Fruit fly (Drosophila melanogaster) whole organism, embryonic: ENCODE measurements around the gene Cep135.
A peak's percentile ranks its signal among the peaks of the same experiment; 100 is the strongest.

ENCODE experiments used
- ATbp ChIP-seq: fragments of 200-800 bp; sonication (Bioruptor generic); optimal IDR thresholded peaks from 2 replicates; lab custom pipeline; 2017; ENCODE audit warnings: missing biosample characterization, mild to moderate bottlenecking, missing genetic modification characterization, missing genetic modification reagents
- Adf1 ChIP-seq: fragments of 200-800 bp; sonication (Bioruptor generic); IDR thresholded peaks from 2 replicates; pipeline ENCODE4 v1.3.6; 2022; ENCODE audit warnings: missing biosample characterization, missing genetic modification characterization
- CG10147 ChIP-seq: fragments of 200-800 bp; sonication (Bioruptor generic); optimal IDR thresholded peaks from 2 replicates; lab custom pipeline; 2019; ENCODE audit warnings: missing biosample characterization, mild to moderate bottlenecking, missing genetic modification characterization, moderate library complexity
- CG11456 ChIP-seq: fragments of 200-800 bp; sonication (Bioruptor generic); IDR thresholded peaks from 3 replicates; pipeline ENCODE4 v1.3.6; 2022; ENCODE audit warnings: missing biosample characterization, missing genetic modification characterization
- CG11504 ChIP-seq: fragments of 200-800 bp; sonication (Bioruptor generic); optimal IDR thresholded peaks from 3 replicates; lab custom pipeline; 2019; ENCODE audit warnings: missing biosample characterization, mild to moderate bottlenecking, missing genetic modification characterization, moderate library complexity
- CG11723 ChIP-seq: fragments of 200-800 bp; sonication (Bioruptor generic); optimal IDR thresholded peaks from 2 replicates; lab custom pipeline; 2017; ENCODE audit warnings: missing biosample characterization, mild to moderate bottlenecking, missing genetic modification characterization
- CG13775 ChIP-seq: fragments of 200-800 bp; sonication (Bioruptor generic); optimal IDR thresholded peaks from 3 replicates; lab custom pipeline; 2017; ENCODE audit warnings: missing biosample characterization, mild to moderate bottlenecking, missing genetic modification characterization
- CG14667 ChIP-seq: fragments of 200-800 bp; sonication (Bioruptor generic); IDR thresholded peaks from 2 replicates; pipeline ENCODE4 v1.3.6; 2022; ENCODE audit warnings: missing biosample characterization, missing genetic modification characterization
- CG15479 ChIP-seq: fragments of 200-800 bp; sonication (Bioruptor generic); optimal IDR thresholded peaks from 3 replicates; lab custom pipeline; 2019; ENCODE audit warnings: missing biosample characterization, mild to moderate bottlenecking, missing genetic modification characterization, moderate library complexity
- CG15696 ChIP-seq: fragments of 200-800 bp; sonication (Bioruptor generic); optimal IDR thresholded peaks from 2 replicates; lab custom pipeline; 2019; ENCODE audit warnings: missing biosample characterization, mild to moderate bottlenecking, missing genetic modification characterization, moderate library complexity
- CG1603 ChIP-seq: fragments of 200-800 bp; sonication (Bioruptor generic); optimal IDR thresholded peaks from 2 replicates; lab custom pipeline; 2019; ENCODE audit warnings: missing biosample characterization, mild to moderate bottlenecking, missing genetic modification characterization, moderate library complexity
- CG16815 ChIP-seq: fragments of 200-800 bp; sonication (Bioruptor generic); optimal IDR thresholded peaks from 3 replicates; lab custom pipeline; 2017; ENCODE audit warnings: missing biosample characterization, mild to moderate bottlenecking, missing genetic modification characterization
- CG17359 ChIP-seq: fragments of 200-800 bp; sonication (Bioruptor generic); optimal IDR thresholded peaks from 3 replicates; lab custom pipeline; 2018; ENCODE audit warnings: missing biosample characterization, mild to moderate bottlenecking, missing genetic modification characterization, moderate library complexity
- CG30431 ChIP-seq: fragments of 200-800 bp; sonication (Bioruptor generic); optimal IDR thresholded peaks from 2 replicates; lab custom pipeline; 2017; ENCODE audit warnings: missing biosample characterization, missing genetic modification characterization
- CG33213 ChIP-seq: fragments of 200-800 bp; sonication (Bioruptor generic); optimal IDR thresholded peaks from 3 replicates; lab custom pipeline; 2016; ENCODE audit warnings: missing biosample characterization, missing genetic modification characterization
- CG43689 ChIP-seq: fragments of 200-800 bp; sonication (Bioruptor generic); IDR thresholded peaks from 2 replicates; pipeline ENCODE4 v1.3.6; 2022; ENCODE audit warnings: missing biosample characterization, missing genetic modification characterization
- CG5245 ChIP-seq: fragments of 200-800 bp; sonication (Bioruptor generic); optimal IDR thresholded peaks from 3 replicates; lab custom pipeline; 2016; ENCODE audit warnings: missing biosample characterization, missing genetic modification characterization
- CG6272 ChIP-seq: fragments of 200-800 bp; sonication (Bioruptor generic); IDR thresholded peaks from 2 replicates; pipeline ENCODE4 v1.3.6; 2022; ENCODE audit warnings: missing biosample characterization, missing genetic modification characterization
- CG8089 ChIP-seq: fragments of 200-800 bp; sonication (Bioruptor generic); optimal IDR thresholded peaks from 3 replicates; lab custom pipeline; 2016; ENCODE audit warnings: missing biosample characterization, missing genetic modification characterization
- CG9876 ChIP-seq: fragments of 200-800 bp; sonication (Bioruptor generic); optimal IDR thresholded peaks from 2 replicates; lab custom pipeline; 2016; ENCODE audit warnings: missing biosample characterization, missing genetic modification characterization
- D19A ChIP-seq: fragments of 200-800 bp; optimal IDR thresholded peaks from 3 replicates; lab custom pipeline; 2019; ENCODE audit warnings: missing biosample characterization, mild to moderate bottlenecking, missing genetic modification characterization, moderate library complexity
- Dad ChIP-seq: fragments of 200-800 bp; sonication (Bioruptor generic); optimal IDR thresholded peaks from 3 replicates; lab custom pipeline; 2016; ENCODE audit warnings: missing biosample characterization, missing genetic modification characterization
- Hey ChIP-seq: fragments of 200-800 bp; sonication (Bioruptor generic); optimal IDR thresholded peaks from 3 replicates; lab custom pipeline; 2018; ENCODE audit warnings: missing biosample characterization, mild to moderate bottlenecking, missing genetic modification characterization
- Hmx ChIP-seq: fragments of 200-800 bp; sonication (Bioruptor generic); optimal IDR thresholded peaks from 2 replicates; lab custom pipeline; 2016; ENCODE audit warnings: missing biosample characterization, missing genetic modification characterization
- MBD-R2 ChIP-seq: fragments of 200-800 bp; sonication (Bioruptor generic); IDR thresholded peaks from 2 replicates; pipeline ENCODE4 v1.3.6; 2022; ENCODE audit warnings: missing biosample characterization, missing genetic modification characterization
- NfI ChIP-seq: fragments of 200-800 bp; sonication (Bioruptor generic); optimal IDR thresholded peaks from 3 replicates; lab custom pipeline; 2018; ENCODE audit warnings: missing biosample characterization, mild to moderate bottlenecking, missing genetic modification characterization, moderate library complexity
- Rx ChIP-seq: fragments of 200-800 bp; sonication (Bioruptor generic); IDR thresholded peaks from 2 replicates; pipeline ENCODE4 v1.3.6; 2022; ENCODE audit warnings: missing biosample characterization, missing genetic modification characterization
- Scr ChIP-seq: fragments of 200-800 bp; sonication (Bioruptor generic); IDR thresholded peaks from 2 replicates; pipeline ENCODE4 v1.3.6; 2022; ENCODE audit warnings: missing biosample characterization, missing genetic modification characterization; ENCODE audit not compliant: partially characterized antibody
- abd-A ChIP-seq: fragments of 200-800 bp; sonication (Bioruptor generic); optimal IDR thresholded peaks from 3 replicates; lab custom pipeline; 2019; ENCODE audit warnings: missing biosample characterization, mild to moderate bottlenecking, missing genetic modification characterization, moderate library complexity
- bigmax ChIP-seq: fragments of 200-800 bp; sonication (Bioruptor generic); optimal IDR thresholded peaks from 2 replicates; lab custom pipeline; 2018; ENCODE audit warnings: missing biosample characterization, mild to moderate bottlenecking, missing genetic modification characterization
- cas ChIP-seq: fragments of 200-800 bp; sonication (Bioruptor generic); IDR thresholded peaks from 2 replicates; pipeline ENCODE4 v1.3.6; 2022; ENCODE audit warnings: missing biosample characterization, missing genetic modification characterization
- cg ChIP-seq: fragments of 200-800 bp; sonication (Bioruptor generic); optimal IDR thresholded peaks from 3 replicates; lab custom pipeline; 2019; ENCODE audit warnings: missing biosample characterization, mild to moderate bottlenecking, missing genetic modification characterization, moderate library complexity
- crc ChIP-seq: fragments of 200-800 bp; sonication (Bioruptor generic); optimal IDR thresholded peaks from 2 replicates; lab custom pipeline; 2016; ENCODE audit warnings: missing biosample characterization, missing genetic modification characterization
- crp ChIP-seq, 2 experiments: fragments of 200-800 bp; sonication (Bioruptor generic); optimal IDR thresholded peaks; 2 replicates in 1 of 2; 3 replicates in 1 of 2; lab custom pipeline; 2017; ENCODE audit warnings: missing biosample characterization in 2 of 2, missing genetic modification characterization in 2 of 2, mild to moderate bottlenecking in 1 of 2, moderate library complexity in 1 of 2
- en ChIP-seq: fragments of 200-800 bp; sonication (Bioruptor generic); optimal IDR thresholded peaks from 2 replicates; lab custom pipeline; 2016; ENCODE audit warnings: missing biosample characterization, missing genetic modification characterization
- gce ChIP-seq: fragments of 200-800 bp; sonication (Bioruptor generic); IDR thresholded peaks from 3 replicates; pipeline ENCODE4 v1.3.6; 2022; ENCODE audit warnings: missing biosample characterization, missing genetic modification characterization
- gsb-n ChIP-seq: fragments of 200-800 bp; sonication (Bioruptor generic); optimal IDR thresholded peaks from 3 replicates; lab custom pipeline; 2018; ENCODE audit warnings: missing biosample characterization, mild to moderate bottlenecking, missing genetic modification characterization
- ham ChIP-seq: fragments of 200-800 bp; sonication (Bioruptor generic); IDR thresholded peaks from 2 replicates; pipeline ENCODE4 v1.3.6; 2022; ENCODE audit warnings: missing biosample characterization, missing genetic modification characterization
- insv ChIP-seq, 2 experiments: fragments of 200-800 bp; sonication (Bioruptor generic); optimal IDR thresholded peaks; 3 replicates each; lab custom pipeline; 2016 to 2018; ENCODE audit warnings: missing biosample characterization in 2 of 2, missing genetic modification characterization in 2 of 2
- jing ChIP-seq: fragments of 200-800 bp; sonication (Bioruptor generic); optimal IDR thresholded peaks from 2 replicates; lab custom pipeline; 2018; ENCODE audit warnings: missing biosample characterization, mild to moderate bottlenecking, missing genetic modification characterization
- jumu ChIP-seq: fragments of 200-800 bp; sonication (Bioruptor generic); optimal IDR thresholded peaks from 3 replicates; lab custom pipeline; 2016; ENCODE audit warnings: missing biosample characterization, missing genetic modification characterization
- kni ChIP-seq: fragments of 200-800 bp; sonication (Bioruptor generic); optimal IDR thresholded peaks from 3 replicates; lab custom pipeline; 2017; ENCODE audit warnings: mild to moderate bottlenecking, missing biosample characterization, missing genetic modification reagents, missing genetic modification characterization
- lmd ChIP-seq: fragments of 200-800 bp; sonication (Bioruptor generic); IDR thresholded peaks from 2 replicates; pipeline ENCODE4 v1.3.6; 2022; ENCODE audit warnings: missing biosample characterization, missing genetic modification characterization
- nom ChIP-seq: fragments of 200-800 bp; sonication (Bioruptor generic); optimal IDR thresholded peaks from 2 replicates; lab custom pipeline; 2017; ENCODE audit warnings: missing biosample characterization, missing genetic modification characterization, mild to moderate bottlenecking, moderate library complexity, missing genetic modification reagents
- ranshi ChIP-seq: fragments of 200-800 bp; sonication (Bioruptor generic); IDR thresholded peaks from 2 replicates; pipeline ENCODE4 v1.3.6; 2022; ENCODE audit warnings: missing biosample characterization, missing genetic modification characterization
- sug ChIP-seq: fragments of 200-800 bp; optimal IDR thresholded peaks from 2 replicates; lab custom pipeline; 2019; ENCODE audit warnings: missing biosample characterization, mild to moderate bottlenecking, missing genetic modification characterization, moderate library complexity
- usp ChIP-seq: fragments of >200 bp; optimal IDR thresholded peaks from 2 replicates; lab custom pipeline; 2017; ENCODE audit warnings: missing biosample characterization, missing genetic modification characterization
- wdn ChIP-seq: fragments of 200-800 bp; sonication (Bioruptor generic); IDR thresholded peaks from 2 replicates; pipeline ENCODE4 v1.3.6; 2022; ENCODE audit warnings: missing biosample characterization, missing genetic modification characterization

Gene Cep135

dm6 chr3L:15143638-15144600 lies 27.4 kb downstream of the Cep135 start, which contains the start of the genes CG32147 and Pex3 (continued):
- TF ChIP-seq kni (GFP tag; lab: Kevin White, UChicago), result peak; percentile 25
- TF ChIP-seq Dad (GFP tag; lab: Kevin White, UChicago), result no peak
- TF ChIP-seq Adf1 (GFP tag; lab: Robert Waterston, UW), result peak; percentile 96
- TF ChIP-seq Hmx, result no peak
- TF ChIP-seq CG15696 (tag; lab: Kevin White, UChicago), result no peak
- no peak for TF ChIP-seq insv (GFP tag; optimal IDR thresholded peaks at IDR 0.05; lab: Kevin White, UChicago)
- no peak for TF ChIP-seq CG8089 (GFP tag; lab: Kevin White, UChicago)
- TF ChIP-seq CG1603 (tag; lab: Kevin White, UChicago), result peak; percentile 89
- no peak for TF ChIP-seq jumu
- TF ChIP-seq CG17359 (tag; lab: Kevin White, UChicago), result no peak
- no peak for TF ChIP-seq CG33213
- TF ChIP-seq Scr (GFP tag; lab: Robert Waterston, UW), result no peak; the same call in 1 of the 2 replicates
- no peak for TF ChIP-seq ham (GFP tag; lab: Robert Waterston, UW)
- no peak for TF ChIP-seq Hey (tag; lab: Kevin White, UChicago)
- no peak for TF ChIP-seq wdn (GFP tag; lab: Robert Waterston, UW)
- peak; percentile 45; the same call in 1 of the 2 replicates for TF ChIP-seq MBD-R2 (GFP tag; lab: Robert Waterston, UW)
- TF ChIP-seq CG11456 (GFP tag; lab: Robert Waterston, UW), result 0 out of 3 replicates have a peak, but pooled peaks have one; percentile 16
- TF ChIP-seq CG16815 (GFP tag; lab: Kevin White, UChicago), result no peak
- no peak for TF ChIP-seq CG5245 (GFP tag; lab: Kevin White, UChicago)
- no peak for TF ChIP-seq CG30431 (GFP tag; lab: Kevin White, UChicago)
- no peak for TF ChIP-seq CG43689 (GFP tag; lab: Robert Waterston, UW)
- TF ChIP-seq D19A (tag; lab: Kevin White, UChicago), result peak; percentile 39
- no peak for TF ChIP-seq NfI
- TF ChIP-seq gsb-n (tag; lab: Kevin White, UChicago), result peak; percentile 27
- no peak for TF ChIP-seq Rx (GFP tag; lab: Robert Waterston, UW)
- peak; percentile 42 for TF ChIP-seq CG10147 (GFP tag; lab: Kevin White, UChicago)
- TF ChIP-seq bigmax (GFP tag; lab: Kevin White, UChicago), result peak; percentile 3
- no peak for TF ChIP-seq CG11504 (tag; lab: Kevin White, UChicago)
- TF ChIP-seq nom (GFP tag; lab: Kevin White, UChicago), result peak; percentile 17
- peak; percentile 92 for TF ChIP-seq sug (tag; lab: Kevin White, UChicago)
- TF ChIP-seq CG15479 (GFP tag; lab: Kevin White, UChicago), result no peak
- TF ChIP-seq CG13775 (GFP tag; lab: Kevin White, UChicago), result no peak
- no peak for TF ChIP-seq ranshi
- TF ChIP-seq CG6272 (GFP tag; lab: Robert Waterston, UW), result no peak
- no peak for TF ChIP-seq ATbp (GFP tag; lab: Kevin White, UChicago)
- TF ChIP-seq gce (GFP tag; lab: Robert Waterston, UW), result no peak
- no peak for TF ChIP-seq usp
- TF ChIP-seq lmd (GFP tag; lab: Robert Waterston, UW), result no peak
- peak; percentile 43 to 89 for TF ChIP-seq crp (GFP tag; optimal IDR thresholded peaks at IDR 0.05; lab: Kevin White, UChicago)
- no peak for TF ChIP-seq en
- TF ChIP-seq cas (GFP tag; lab: Robert Waterston, UW), result no peak
- no peak for TF ChIP-seq crc (GFP tag; lab: Kevin White, UChicago)
- TF ChIP-seq CG9876 (GFP tag; lab: Kevin White, UChicago), result no peak
- no peak for TF ChIP-seq CG11723 (GFP tag; lab: Kevin White, UChicago)
- no peak for TF ChIP-seq CG14667 (GFP tag; lab: Robert Waterston, UW)
- no peak for TF ChIP-seq jing
- peak; percentile 29 for TF ChIP-seq cg (GFP tag; lab: Kevin White, UChicago)
- no peak for TF ChIP-seq abd-A (tag; lab: Kevin White, UChicago)
